Fruit fly (Drosophila melanogaster) whole organism, embryonic: ENCODE measurements around the gene Argk1.

Experiments used
- BEAF-32 ChIP-seq: fragments of 200-800 bp; sonication (Bioruptor generic); optimal IDR thresholded peaks from 3 replicates; lab custom pipeline; 2017; ENCODE audit warnings: missing biosample characterization, missing genetic modification characterization, mild to moderate bottlenecking, moderate library complexity, missing genetic modification reagents
- BtbVII ChIP-seq: fragments of 200-800 bp; sonication (Bioruptor generic); optimal IDR thresholded peaks from 3 replicates; lab custom pipeline; 2017; ENCODE audit warnings: missing biosample characterization, mild to moderate bottlenecking, missing genetic modification characterization
- C15 ChIP-seq: fragments of 200-800 bp; sonication (Bioruptor generic); IDR thresholded peaks from 3 replicates; pipeline ENCODE4 v1.3.6; 2022; ENCODE audit warnings: missing biosample characterization, missing genetic modification characterization
- CG10147 ChIP-seq: fragments of 200-800 bp; sonication (Bioruptor generic); optimal IDR thresholded peaks from 2 replicates; lab custom pipeline; 2019; ENCODE audit warnings: missing biosample characterization, mild to moderate bottlenecking, missing genetic modification characterization, moderate library complexity
- CG10274 ChIP-seq: fragments of 200-800 bp; sonication (Bioruptor generic); optimal IDR thresholded peaks from 3 replicates; lab custom pipeline; 2017; ENCODE audit warnings: missing biosample characterization, mild to moderate bottlenecking, missing genetic modification characterization
- CG12236 ChIP-seq: fragments of 200-800 bp; sonication (Bioruptor generic); optimal IDR thresholded peaks from 2 replicates; lab custom pipeline; 2016; ENCODE audit warnings: missing biosample characterization, missing genetic modification characterization
- CG12942 ChIP-seq: fragments of 200-800 bp; sonication (Bioruptor generic); optimal IDR thresholded peaks from 3 replicates; lab custom pipeline; 2016; ENCODE audit warnings: missing biosample characterization, missing genetic modification characterization
- CG15696 ChIP-seq: fragments of 200-800 bp; sonication (Bioruptor generic); optimal IDR thresholded peaks from 2 replicates; lab custom pipeline; 2019; ENCODE audit warnings: missing biosample characterization, mild to moderate bottlenecking, missing genetic modification characterization, moderate library complexity
- CG1647 ChIP-seq: fragments of 200-800 bp; sonication (Bioruptor generic); optimal IDR thresholded peaks from 3 replicates; lab custom pipeline; 2016; ENCODE audit warnings: missing biosample characterization, missing genetic modification characterization
- CG16815 ChIP-seq: fragments of 200-800 bp; sonication (Bioruptor generic); optimal IDR thresholded peaks from 3 replicates; lab custom pipeline; 2017; ENCODE audit warnings: missing biosample characterization, mild to moderate bottlenecking, missing genetic modification characterization
- CG2202 ChIP-seq: fragments of 200-800 bp; sonication (Bioruptor generic); optimal IDR thresholded peaks from 2 replicates; lab custom pipeline; 2018; ENCODE audit warnings: missing biosample characterization, mild to moderate bottlenecking, missing genetic modification characterization
- CG3065 ChIP-seq: fragments of 200-800 bp; sonication (Bioruptor generic); optimal IDR thresholded peaks from 2 replicates; lab custom pipeline; 2016; ENCODE audit warnings: missing biosample characterization, missing genetic modification characterization
- CG3163 ChIP-seq: fragments of 200-800 bp; sonication (Bioruptor generic); optimal IDR thresholded peaks from 3 replicates; lab custom pipeline; 2016; ENCODE audit warnings: missing biosample characterization, missing genetic modification characterization
- CG4360 ChIP-seq: fragments of 200-800 bp; sonication (Bioruptor generic); IDR thresholded peaks from 2 replicates; pipeline ENCODE4 v1.3.6; 2022; ENCODE audit warnings: missing biosample characterization, missing genetic modification characterization
- CG4404 ChIP-seq: fragments of 200-800 bp; sonication (Bioruptor generic); IDR thresholded peaks from 2 replicates; pipeline ENCODE4 v1.3.6; 2022; ENCODE audit warnings: missing biosample characterization, missing genetic modification characterization
- CG7271 ChIP-seq: fragments of 200-800 bp; sonication (Bioruptor generic); optimal IDR thresholded peaks from 2 replicates; lab custom pipeline; 2018; ENCODE audit warnings: missing biosample characterization, mild to moderate bottlenecking, missing genetic modification characterization, moderate library complexity
- CG8478 ChIP-seq: fragments of >200 bp; optimal IDR thresholded peaks from 2 replicates; lab custom pipeline; 2018
- CG8765 ChIP-seq: fragments of 200-800 bp; sonication (Bioruptor generic); IDR thresholded peaks from 2 replicates; pipeline ENCODE4 v1.3.6; 2022; ENCODE audit warnings: missing biosample characterization, missing genetic modification characterization
- CG9609 ChIP-seq: fragments of 200-800 bp; sonication (Bioruptor generic); optimal IDR thresholded peaks from 3 replicates; lab custom pipeline; 2016; ENCODE audit warnings: missing biosample characterization, missing genetic modification characterization
- Dad ChIP-seq: fragments of 200-800 bp; sonication (Bioruptor generic); optimal IDR thresholded peaks from 3 replicates; lab custom pipeline; 2016; ENCODE audit warnings: missing biosample characterization, missing genetic modification characterization
- Dek ChIP-seq: fragments of 200-800 bp; sonication (Bioruptor generic); optimal IDR thresholded peaks from 3 replicates; lab custom pipeline; 2019; ENCODE audit warnings: missing biosample characterization, mild to moderate bottlenecking, missing genetic modification characterization, moderate library complexity
- ERR ChIP-seq: fragments of 200-800 bp; sonication (Bioruptor generic); optimal IDR thresholded peaks from 2 replicates; lab custom pipeline; 2016; ENCODE audit warnings: missing biosample characterization, missing genetic modification characterization
- Fer2 ChIP-seq: fragments of 200-800 bp; sonication (Bioruptor generic); optimal IDR thresholded peaks from 2 replicates; lab custom pipeline; 2018; ENCODE audit warnings: missing biosample characterization, mild to moderate bottlenecking, missing genetic modification characterization, moderate library complexity
- Gug ChIP-seq: fragments of 200-800 bp; sonication (Bioruptor generic); IDR thresholded peaks from 4 replicates; pipeline ENCODE4 v1.3.6; 2022; ENCODE audit warnings: missing biosample characterization, missing genetic modification characterization
- Hr3 ChIP-seq: fragments of 200-800 bp; sonication (Bioruptor generic); optimal IDR thresholded peaks from 3 replicates; lab custom pipeline; 2016; ENCODE audit warnings: missing biosample characterization, missing genetic modification characterization
- NC2α ChIP-seq: fragments of 200-800 bp; sonication (Bioruptor generic); optimal IDR thresholded peaks from 2 replicates; lab custom pipeline; 2016; ENCODE audit warnings: missing biosample characterization, missing genetic modification characterization
- Nf-YA ChIP-seq: fragments of 200-800 bp; sonication (Bioruptor generic); IDR thresholded peaks from 2 replicates; pipeline ENCODE4 v1.3.6; 2022; ENCODE audit warnings: missing biosample characterization, missing genetic modification characterization
- Nf-YC ChIP-seq: fragments of 200-800 bp; optimal IDR thresholded peaks from 3 replicates; lab custom pipeline; 2019; ENCODE audit warnings: missing biosample characterization, mild to moderate bottlenecking, missing genetic modification characterization, moderate library complexity
- Spps ChIP-seq: fragments of 200-800 bp; sonication (Bioruptor generic); optimal IDR thresholded peaks from 2 replicates; lab custom pipeline; 2018; ENCODE audit warnings: missing biosample characterization, mild to moderate bottlenecking, missing genetic modification characterization
- ap ChIP-seq: fragments of 200-800 bp; sonication (Bioruptor generic); IDR thresholded peaks from 2 replicates; pipeline ENCODE4 v1.3.6; 2022; ENCODE audit warnings: missing biosample characterization, missing genetic modification characterization
- ara ChIP-seq: fragments of 200-800 bp; sonication (Bioruptor generic); IDR thresholded peaks from 2 replicates; pipeline ENCODE4 v1.3.6; 2022; ENCODE audit warnings: missing biosample characterization, missing genetic modification characterization
- br ChIP-seq: fragments of >200 bp; optimal IDR thresholded peaks from 2 replicates; lab custom pipeline; 2017
- btn ChIP-seq: fragments of 200-800 bp; sonication (Bioruptor generic); optimal IDR thresholded peaks from 2 replicates; lab custom pipeline; 2016; ENCODE audit warnings: missing biosample characterization, missing genetic modification characterization
- cg ChIP-seq: fragments of 200-800 bp; sonication (Bioruptor generic); optimal IDR thresholded peaks from 3 replicates; lab custom pipeline; 2019; ENCODE audit warnings: missing biosample characterization, mild to moderate bottlenecking, missing genetic modification characterization, moderate library complexity
- en ChIP-seq: fragments of 200-800 bp; sonication (Bioruptor generic); optimal IDR thresholded peaks from 2 replicates; lab custom pipeline; 2016; ENCODE audit warnings: missing biosample characterization, missing genetic modification characterization
- gsb-n ChIP-seq: fragments of 200-800 bp; sonication (Bioruptor generic); optimal IDR thresholded peaks from 3 replicates; lab custom pipeline; 2018; ENCODE audit warnings: missing biosample characterization, mild to moderate bottlenecking, missing genetic modification characterization
- hb ChIP-seq: fragments of 200-800 bp; sonication (Bioruptor generic); IDR thresholded peaks from 3 replicates; pipeline ENCODE4 v1.3.6; 2022; ENCODE audit warnings: missing biosample characterization, missing genetic modification characterization; ENCODE audit not compliant: partially characterized antibody
- her ChIP-seq: fragments of 200-800 bp; sonication (Bioruptor generic); optimal IDR thresholded peaks from 2 replicates; lab custom pipeline; 2016; ENCODE audit warnings: missing biosample characterization, missing genetic modification characterization
- jing ChIP-seq: fragments of 200-800 bp; sonication (Bioruptor generic); optimal IDR thresholded peaks from 2 replicates; lab custom pipeline; 2018; ENCODE audit warnings: missing biosample characterization, mild to moderate bottlenecking, missing genetic modification characterization
- knrl ChIP-seq: fragments of 200-800 bp; sonication (Bioruptor generic); IDR thresholded peaks from 3 replicates; pipeline ENCODE4 v1.3.6; 2022; ENCODE audit warnings: missing biosample characterization, missing genetic modification characterization; ENCODE audit not compliant: partially characterized antibody
- lov ChIP-seq, 2 experiments: fragments of 200-800 bp in 1 of 2; fragments of >200 bp in 1 of 2; sonication (Bioruptor generic) in 1 of 2; IDR thresholded peaks in 1 of 2; optimal IDR thresholded peaks in 1 of 2; 2 replicates in 1 of 2; 3 replicates in 1 of 2; pipeline versions ENCODE4 v1.3.6 to Lab custom; 2017 to 2022; ENCODE audit warnings: missing biosample characterization in 1 of 2, missing genetic modification characterization in 1 of 2
- maf-S ChIP-seq: fragments of 200-800 bp; sonication (Bioruptor generic); optimal IDR thresholded peaks from 2 replicates; lab custom pipeline; 2016; ENCODE audit warnings: missing biosample characterization, missing genetic modification characterization
- nmo ChIP-seq: fragments of 200-800 bp; sonication (Bioruptor generic); optimal IDR thresholded peaks from 2 replicates; lab custom pipeline; 2018; ENCODE audit warnings: missing biosample characterization, mild to moderate bottlenecking, missing genetic modification characterization, moderate library complexity
- pum ChIP-seq: fragments of 200-800 bp; sonication (Bioruptor generic); optimal IDR thresholded peaks from 2 replicates; lab custom pipeline; 2016; ENCODE audit warnings: missing biosample characterization, missing genetic modification characterization
- ranshi ChIP-seq: fragments of 200-800 bp; sonication (Bioruptor generic); IDR thresholded peaks from 2 replicates; pipeline ENCODE4 v1.3.6; 2022; ENCODE audit warnings: missing biosample characterization, missing genetic modification characterization
- sc ChIP-seq, 3 experiments: fragments of >200 bp in 2 of 3; fragments of 200-800 bp in 1 of 3; sonication (Bioruptor generic) in 1 of 3; optimal IDR thresholded peaks; 2 replicates in 2 of 3; 3 replicates in 1 of 3; lab custom pipeline; 2017; ENCODE audit warnings: mild to moderate bottlenecking in 1 of 3, missing biosample characterization in 1 of 3, missing genetic modification characterization in 1 of 3, missing genetic modification reagents in 1 of 3
- sens ChIP-seq: fragments of 200-800 bp; sonication (Bioruptor generic); peaks from one replicate; lab custom pipeline; 2016; ENCODE audit warnings: missing biosample characterization, missing genetic modification characterization
- seq ChIP-seq: fragments of 200-800 bp; sonication (Bioruptor generic); IDR thresholded peaks from 2 replicates; pipeline ENCODE4 v1.3.6; 2022; ENCODE audit warnings: missing biosample characterization, missing genetic modification characterization
- sna ChIP-seq: fragments of 200-800 bp; sonication (Bioruptor generic); IDR thresholded peaks from 2 replicates; pipeline ENCODE4 v1.3.6; 2022; ENCODE audit warnings: missing biosample characterization, missing genetic modification characterization; ENCODE audit not compliant: partially characterized antibody
- zen2 ChIP-seq: fragments of 200-800 bp; sonication (Bioruptor generic); IDR thresholded peaks from 3 replicates; pipeline ENCODE4 v1.3.6; 2022; ENCODE audit warnings: missing biosample characterization, missing genetic modification characterization; ENCODE audit not compliant: partially characterized antibody

Gene Argk1

DNA sequence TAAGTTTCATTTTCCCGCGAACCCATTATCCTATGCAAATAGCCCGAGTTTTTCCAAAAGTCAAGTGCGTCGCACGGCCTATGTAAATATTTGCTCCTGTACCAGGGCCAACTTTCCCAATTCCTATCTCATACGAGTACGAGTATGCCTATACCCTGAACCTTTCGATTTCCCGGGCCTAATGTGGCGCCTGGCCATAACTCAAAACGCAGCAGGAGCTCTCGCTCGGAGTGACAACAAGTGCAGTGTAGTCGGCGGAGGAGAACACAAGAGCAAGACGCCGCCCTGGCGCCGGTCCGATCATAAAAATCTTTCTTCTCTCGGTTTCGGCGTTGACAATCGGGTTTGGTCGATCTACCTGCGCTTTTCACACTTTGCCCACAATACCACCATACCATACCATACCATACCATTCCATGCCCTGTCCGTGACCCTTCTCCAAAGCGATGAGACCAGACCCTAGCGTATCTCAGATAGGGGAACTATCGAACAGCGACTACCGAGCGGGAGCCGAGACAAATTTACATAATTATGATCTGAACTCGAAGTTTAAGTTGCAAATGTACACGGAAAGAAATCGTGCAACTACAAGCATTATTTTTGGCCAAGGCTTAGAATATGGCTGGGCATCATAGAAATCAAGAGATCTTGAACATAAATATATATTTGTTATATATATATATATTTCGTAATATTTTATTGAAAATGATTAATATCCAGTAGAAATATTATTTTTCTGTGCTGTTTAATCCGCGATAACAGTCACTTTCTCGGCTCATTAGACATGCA is 23.4 kb downstream of the Argk1 start (continued):
- TF ChIP-seq CG4404 (GFP tag; lab: Robert Waterston, UW) (no peak), Dek (peak; percentile 6), sens (peak; percentile 74), Fer2 (tag; lab: Kevin White, UChicago) (no peak), C15 (GFP tag; lab: Robert Waterston, UW) (no peak), Nf-YA (GFP tag; lab: Robert Waterston, UW) (no peak), zen2 (GFP tag; lab: Robert Waterston, UW) (no peak), knrl (GFP tag; lab: Robert Waterston, UW) (no peak), CG15696 (tag; lab: Kevin White, UChicago) (peak; percentile 42), Gug (no peak), CG16815 (no peak), NC2α (GFP tag; lab: Kevin White, UChicago) (no peak), her (GFP tag; lab: Kevin White, UChicago) (no peak), jing (GFP tag; lab: Kevin White, UChicago) (no peak), Spps (tag; lab: Kevin White, UChicago) (peak; percentile 30), seq (GFP tag; lab: Robert Waterston, UW) (no peak), nmo (GFP tag; lab: Kevin White, UChicago) (peak; percentile 71), ranshi (GFP tag; lab: Robert Waterston, UW) (peak; percentile 14; the same call in 1 of the 2 replicates), CG4360 (GFP tag; lab: Robert Waterston, UW) (0 out of 2 replicates have a peak, but pooled peaks have one; percentile 16), CG10274 (no peak), Hr3 (GFP tag; lab: Kevin White, UChicago) (peak; percentile 21), Nf-YC (tag; lab: Kevin White, UChicago) (no peak), CG12942 (GFP tag; lab: Kevin White, UChicago) (no peak), Dad (GFP tag; lab: Kevin White, UChicago) (no peak), BEAF-32 (GFP tag; lab: Kevin White, UChicago) (no peak), CG9609 (GFP tag; lab: Kevin White, UChicago) (no peak), maf-S (GFP tag; lab: Kevin White, UChicago) (no peak), hb (no peak), CG8765 (GFP tag; lab: Robert Waterston, UW) (no peak), ap (GFP tag; lab: Robert Waterston, UW) (no peak), sna (no peak), CG10147 (GFP tag; lab: Kevin White, UChicago) (no peak), lov (optimal IDR thresholded peaks at IDR 0.05; lab: Kevin White, UChicago) (no peak), lov (GFP tag; IDR thresholded peaks at IDR 0.05; lab: Robert Waterston, UW) (no peak), gsb-n (tag; lab: Kevin White, UChicago) (peak; percentile 76), br (lab: Kevin White, UChicago) (no peak), CG2202 (tag; lab: Kevin White, UChicago) (peak; percentile 27), BtbVII (GFP tag; lab: Kevin White, UChicago) (no peak), cg (GFP tag; lab: Kevin White, UChicago) (no peak), en (GFP tag; lab: Kevin White, UChicago) (no peak), CG7271 (tag; lab: Kevin White, UChicago) (no peak), CG12236 (GFP tag; lab: Kevin White, UChicago) (no peak), CG1647 (GFP tag; lab: Kevin White, UChicago) (no peak), btn (GFP tag; lab: Kevin White, UChicago) (no peak), CG3163 (GFP tag; lab: Kevin White, UChicago) (no peak), pum (no peak), CG3065 (no peak), ERR (GFP tag; lab: Kevin White, UChicago) (no peak), ara (GFP tag; lab: Robert Waterston, UW) (peak; percentile 55; the same call in 1 of the 2 replicates), sc (optimal IDR thresholded peaks at IDR 0.05; lab: Kevin White, UChicago) (no peak), sc (GFP tag; optimal IDR thresholded peaks at IDR 0.05; lab: Kevin White, UChicago) (peak; percentile 49), CG8478 (lab: Kevin White, UChicago) (no peak)
